Fruit fly (Drosophila melanogaster): Measurements from ENCODE around the gene CG43184.

DNA sequence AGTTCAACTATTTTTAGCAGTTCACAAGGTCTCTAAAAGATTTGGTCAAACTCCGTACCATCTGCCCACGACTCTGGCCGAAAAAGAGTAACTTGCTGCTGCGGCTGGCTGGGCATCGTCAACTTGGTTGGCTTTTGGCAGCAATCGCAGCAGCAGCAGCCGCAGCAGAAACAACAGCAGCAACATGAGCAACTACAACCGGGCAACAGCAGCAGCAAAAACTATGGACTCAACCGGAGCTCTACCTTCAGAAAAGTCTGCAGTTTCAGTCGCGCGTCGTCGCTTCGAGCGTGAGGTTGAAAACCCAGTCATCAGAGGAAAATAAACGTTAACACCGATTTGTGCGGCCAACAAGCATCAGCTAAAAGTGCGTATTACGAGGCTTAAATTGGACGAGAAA, 41.2 kb downstream of the CG43184 start, which contains the start of gene CG13737:
- TF ChIP-seq h (optimal IDR thresholded peaks at IDR 0.05), result no peak
- TF ChIP-seq psq (optimal IDR thresholded peaks at IDR 0.05), result no peak
- TF ChIP-seq Myc (optimal IDR thresholded peaks at IDR 0.05), result no peak
